ENCODE assay signal across 1 fruit fly cellular context in the genomic region with DNA sequence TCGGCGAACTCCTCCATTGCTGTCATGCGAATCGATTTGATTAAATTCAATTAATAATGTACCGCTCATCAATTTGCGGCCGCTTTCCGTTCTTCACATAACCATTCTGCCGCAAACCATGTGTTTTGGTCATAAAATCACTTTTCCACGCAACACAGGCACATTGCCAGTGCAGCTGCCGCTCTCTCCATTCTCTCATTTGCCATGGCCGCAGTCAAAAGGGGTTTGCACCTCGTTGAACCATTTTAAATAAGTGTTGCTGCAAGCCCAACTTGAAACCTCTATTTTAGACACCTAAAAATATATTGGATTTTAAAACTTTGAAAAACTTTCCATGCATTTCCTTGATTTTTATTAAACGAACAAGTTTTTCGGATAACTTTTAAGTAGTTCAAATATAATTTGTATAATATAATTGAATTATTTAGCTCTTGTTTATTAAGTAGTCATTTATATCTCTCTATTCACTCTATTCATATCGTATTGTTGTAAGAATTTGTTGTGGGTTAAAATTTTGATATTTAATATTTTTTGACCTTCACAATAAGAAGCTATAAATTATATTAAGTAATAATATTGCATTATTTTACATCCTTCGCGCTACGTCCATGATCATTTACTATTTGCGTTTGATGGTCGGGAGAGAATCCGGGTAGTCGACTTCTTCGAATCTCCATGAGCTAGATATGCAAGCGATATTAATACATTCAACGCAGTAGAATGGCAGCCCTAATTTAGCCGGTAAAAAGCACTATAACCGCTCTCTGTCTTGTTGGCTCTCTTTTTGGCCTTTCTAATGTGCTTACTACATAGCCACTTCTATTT.
A peak's percentile ranks its signal among the peaks of the same experiment; 100 is the strongest.
TF ChIP-seq lines count a peak whose summit lies in the region.

Gene CG5535 (minus strand): TSS at position 140 of the 825 bp plus-strand sequence.

TF ChIP-seq in whole organism, embryonic, 481 proteins besides CTCF, POLR2A, EP300 and RAD21 (continued from another document and continues in another):
- TF ChIP-seq Jarid2 (GFP tag; optimal IDR thresholded peaks at IDR 0.05; lab: Kevin White, UChicago) (peak; percentile 35), vnd (GFP tag; IDR thresholded peaks at IDR 0.05; lab: Robert Waterston, UW; ENCODE audit: partially characterized antibody) (no peak), CG6272 (GFP tag; IDR thresholded peaks at IDR 0.05; lab: Robert Waterston, UW) (peak; percentile 55), vfl (GFP tag; optimal IDR thresholded peaks at IDR 0.05; lab: Kevin White, UChicago) (no peak), Trl (optimal IDR thresholded peaks at IDR 0.05; lab: Kevin White, UChicago) (peak; percentile 42 to 60), Trl (GFP tag; optimal IDR thresholded peaks at IDR 0.05; lab: Kevin White, UChicago) (peak; percentile 69), tup (GFP tag; optimal IDR thresholded peaks at IDR 0.05; lab: Kevin White, UChicago) (no peak), CrebB (tag; optimal IDR thresholded peaks at IDR 0.05; lab: Kevin White, UChicago) (no peak), Mrtf (GFP tag; IDR thresholded peaks at IDR 0.05; lab: Robert Waterston, UW) (peak; percentile 55; the same call in 2 of the 3 replicates), CG10543 (GFP tag; optimal IDR thresholded peaks at IDR 0.05; lab: Kevin White, UChicago) (peak; percentile 60), CG4820 (GFP tag; optimal IDR thresholded peaks at IDR 0.05; lab: Kevin White, UChicago) (peak; percentile 42), CG17186 (GFP tag; optimal IDR thresholded peaks at IDR 0.05; lab: Kevin White, UChicago) (no peak), disco-r (GFP tag; optimal IDR thresholded peaks at IDR 0.05; lab: Kevin White, UChicago) (no peak), ro (GFP tag; IDR thresholded peaks at IDR 0.05; lab: Robert Waterston, UW) (no peak; the same call in 1 of the 2 replicates), aop (GFP tag; IDR thresholded peaks at IDR 0.05; lab: Robert Waterston, UW) (peak; percentile 68; the same call in 1 of the 2 replicates), pzg (GFP tag; optimal IDR thresholded peaks at IDR 0.05; lab: Kevin White, UChicago) (no peak), Ssrp (tag; optimal IDR thresholded peaks at IDR 0.05; lab: Kevin White, UChicago) (peak; percentile 87), Ravus (GFP tag; IDR thresholded peaks at IDR 0.05; lab: Robert Waterston, UW) (peak; percentile 8; the same call in 1 of the 2 replicates), pnt (GFP tag; optimal IDR thresholded peaks at IDR 0.05; lab: Kevin White, UChicago) (peak; percentile 42), CG17612 (GFP tag; IDR thresholded peaks at IDR 0.05; lab: Robert Waterston, UW) (peak; percentile 22; the same call in 1 of the 2 replicates), CHES-1-like (GFP tag; optimal IDR thresholded peaks at IDR 0.05; lab: Kevin White, UChicago) (no peak), Eip74EF (GFP tag; optimal IDR thresholded peaks at IDR 0.05; lab: Kevin White, UChicago) (peak in 1 of 2 experiments; percentile 82), CG7987 (GFP tag; optimal IDR thresholded peaks at IDR 0.05; lab: Kevin White, UChicago) (peak; percentile 50), org-1 (GFP tag; optimal IDR thresholded peaks at IDR 0.05; lab: Kevin White, UChicago) (peak; percentile 82), Lim3 (GFP tag; IDR thresholded peaks at IDR 0.05; lab: Robert Waterston, UW) (no peak), wek (GFP tag; optimal IDR thresholded peaks at IDR 0.05; lab: Kevin White, UChicago) (no peak), CG18764 (GFP tag; optimal IDR thresholded peaks at IDR 0.05; lab: Kevin White, UChicago) (peak; percentile 29), Sin3A (optimal IDR thresholded peaks at IDR 0.05; lab: Kevin White, UChicago) (no peak), Abd-B (GFP tag; optimal IDR thresholded peaks at IDR 0.05; lab: Kevin White, UChicago) (peak; percentile 75), Dfd (GFP tag; optimal IDR thresholded peaks at IDR 0.05; lab: Kevin White, UChicago) (no peak), Atf3 (GFP tag; optimal IDR thresholded peaks at IDR 0.05; lab: Kevin White, UChicago) (peak; percentile 3), BEAF-32 (GFP tag; optimal IDR thresholded peaks at IDR 0.05; lab: Kevin White, UChicago) (no peak), CG13287 (GFP tag; IDR thresholded peaks at IDR 0.05; lab: Robert Waterston, UW; ENCODE audit: partially characterized antibody) (peak; percentile 10; the same call in 1 of the 2 replicates), CG9797 (GFP tag; optimal IDR thresholded peaks at IDR 0.05; lab: Kevin White, UChicago) (no peak), Ptx1 (GFP tag; IDR thresholded peaks at IDR 0.05; lab: Robert Waterston, UW) (peak; percentile 60), PHDP (tag; optimal IDR thresholded peaks at IDR 0.05; lab: Kevin White, UChicago) (peak; percentile 74), CG4730 (GFP tag; IDR thresholded peaks at IDR 0.05; lab: Robert Waterston, UW) (peak; percentile 44), maf-S (GFP tag; optimal IDR thresholded peaks at IDR 0.05; lab: Kevin White, UChicago) (peak; percentile 42), CG10366 (GFP tag; IDR thresholded peaks at IDR 0.05; lab: Robert Waterston, UW) (peak; percentile 69), CG3163 (GFP tag; optimal IDR thresholded peaks at IDR 0.05; lab: Kevin White, UChicago) (no peak), kay (GFP tag; optimal IDR thresholded peaks at IDR 0.05; lab: Kevin White, UChicago) (peak; percentile 37), CG6791 (GFP tag; IDR thresholded peaks at IDR 0.05; lab: Robert Waterston, UW; ENCODE audit: partially characterized antibody) (peak; percentile 52; the same call in 1 of the 3 replicates), CG30403 (GFP tag; optimal IDR thresholded peaks at IDR 0.05; lab: Kevin White, UChicago) (peak; percentile 92), ap (GFP tag; IDR thresholded peaks at IDR 0.05; lab: Robert Waterston, UW) (peak; percentile 39; the same call in 1 of the 2 replicates), CG12155 (GFP tag; optimal IDR thresholded peaks at IDR 0.05; lab: Kevin White, UChicago) (peak; percentile 61), crol (GFP tag; IDR thresholded peaks at IDR 0.05; lab: Robert Waterston, UW) (peak; percentile 46), jing (GFP tag; optimal IDR thresholded peaks at IDR 0.05; lab: Kevin White, UChicago) (no peak), Usf (GFP tag; optimal IDR thresholded peaks at IDR 0.05; lab: Kevin White, UChicago) (peak; percentile 80), Vsx1 (GFP tag; optimal IDR thresholded peaks at IDR 0.05; lab: Kevin White, UChicago) (peak; percentile 34), sd (tag; optimal IDR thresholded peaks at IDR 0.05; lab: Kevin White, UChicago) (peak; percentile 28), zfh1 (GFP tag; IDR thresholded peaks at IDR 0.05; lab: Robert Waterston, UW) (peak; percentile 76; the same call in 2 of the 3 replicates), onecut (GFP tag; IDR thresholded peaks at IDR 0.05; lab: Robert Waterston, UW) (peak; percentile 67), CkIIα-i1 (GFP tag; IDR thresholded peaks at IDR 0.05; lab: Robert Waterston, UW) (no peak), CG13894 (tag; optimal IDR thresholded peaks at IDR 0.05; lab: Kevin White, UChicago) (peak; percentile 40), Fer1 (GFP tag; optimal IDR thresholded peaks at IDR 0.05; lab: Kevin White, UChicago) (peak; percentile 48), Adf1 (GFP tag; IDR thresholded peaks at IDR 0.05; lab: Robert Waterston, UW) (no peak), hkb (optimal IDR thresholded peaks at IDR 0.05; lab: Kevin White, UChicago) (no peak), hkb (GFP tag; IDR thresholded peaks at IDR 0.05; lab: Robert Waterston, UW) (peak; percentile 47; the same call in 1 of the 2 replicates), Antp (GFP tag; optimal IDR thresholded peaks at IDR 0.05; lab: Kevin White, UChicago) (peak; percentile 73), D19B (GFP tag; optimal IDR thresholded peaks at IDR 0.05; lab: Kevin White, UChicago) (peak; percentile 49), lola (GFP tag; optimal IDR thresholded peaks at IDR 0.05; lab: Kevin White, UChicago) (peak in 1 of 3 experiments; percentile 92), nom (GFP tag; optimal IDR thresholded peaks at IDR 0.05; lab: Kevin White, UChicago) (peak; percentile 17), CG9817 (tag; optimal IDR thresholded peaks at IDR 0.05; lab: Kevin White, UChicago) (peak; percentile 49), zf30C (GFP tag; optimal IDR thresholded peaks at IDR 0.05; lab: Kevin White, UChicago) (no peak), sens (GFP tag; lab: Kevin White, UChicago) (peak; percentile 84), cato (GFP tag; optimal IDR thresholded peaks at IDR 0.05; lab: Kevin White, UChicago; ENCODE audit: borderline replicate concordance) (peak; percentile 69), lov (optimal IDR thresholded peaks at IDR 0.05; lab: Kevin White, UChicago) (no peak), lov (GFP tag; IDR thresholded peaks at IDR 0.05; lab: Robert Waterston, UW) (peak; percentile 82; the same call in 2 of the 3 replicates), dan (GFP tag; IDR thresholded peaks at IDR 0.05; lab: Robert Waterston, UW) (no peak), al (GFP tag; IDR thresholded peaks at IDR 0.05; lab: Robert Waterston, UW) (peak; percentile 40; the same call in 1 of the 2 replicates), D (optimal IDR thresholded peaks at IDR 0.05; lab: Kevin White, UChicago) (no peak), D (GFP tag; optimal IDR thresholded peaks at IDR 0.05; lab: Kevin White, UChicago) (peak; percentile 80), CG6254 (GFP tag; optimal IDR thresholded peaks at IDR 0.05; lab: Kevin White, UChicago) (peak; percentile 41), nerfin-1 (tag; optimal IDR thresholded peaks at IDR 0.05; lab: Kevin White, UChicago) (peak; percentile 83), CG8944 (GFP tag; optimal IDR thresholded peaks at IDR 0.05; lab: Kevin White, UChicago) (peak; percentile 47), mld (GFP tag; IDR thresholded peaks at IDR 0.05; lab: Robert Waterston, UW; ENCODE audit: partially characterized antibody) (no peak), CG13775 (GFP tag; optimal IDR thresholded peaks at IDR 0.05; lab: Kevin White, UChicago) (peak; percentile 91), CG7839 (tag; optimal IDR thresholded peaks at IDR 0.05; lab: Kevin White, UChicago) (peak; percentile 90), Ets97D (GFP tag; optimal IDR thresholded peaks at IDR 0.05; lab: Kevin White, UChicago) (no peak), Sox100B (GFP tag; optimal IDR thresholded peaks at IDR 0.05; lab: Kevin White, UChicago) (peak; percentile 94), Rx (GFP tag; IDR thresholded peaks at IDR 0.05; lab: Robert Waterston, UW) (peak; percentile 65), CG2712 (tag; optimal IDR thresholded peaks at IDR 0.05; lab: Kevin White, UChicago) (peak; percentile 86), CG10321 (GFP tag; IDR thresholded peaks at IDR 0.05; lab: Robert Waterston, UW) (no peak), bsh (GFP tag; optimal IDR thresholded peaks at IDR 0.05; lab: Kevin White, UChicago) (peak; percentile 68 to 81), CG4424 (GFP tag; optimal IDR thresholded peaks at IDR 0.05; lab: Kevin White, UChicago) (peak; percentile 86), Spps (tag; optimal IDR thresholded peaks at IDR 0.05; lab: Kevin White, UChicago) (peak; percentile 26), Oli (tag; optimal IDR thresholded peaks at IDR 0.05; lab: Kevin White, UChicago) (peak; percentile 89), stwl (tag; optimal IDR thresholded peaks at IDR 0.05; lab: Kevin White, UChicago) (peak; percentile 20), CG31388 (GFP tag; optimal IDR thresholded peaks at IDR 0.05; lab: Kevin White, UChicago) (no peak), CG17328 (GFP tag; IDR thresholded peaks at IDR 0.05; lab: Robert Waterston, UW) (peak; percentile 69), CG10654 (GFP tag; optimal IDR thresholded peaks at IDR 0.05; lab: Kevin White, UChicago) (peak; percentile 43), ara (GFP tag; IDR thresholded peaks at IDR 0.05; lab: Robert Waterston, UW) (peak; percentile 62), chinmo (GFP tag; IDR thresholded peaks at IDR 0.05; lab: Robert Waterston, UW; ENCODE audit: partially characterized antibody) (peak; percentile 63; the same call in 1 of the 4 replicates), CG11696 (GFP tag; IDR thresholded peaks at IDR 0.05; lab: Robert Waterston, UW) (0 out of 2 replicates have a peak, but pooled peaks have one; percentile 14), Scr (GFP tag; IDR thresholded peaks at IDR 0.05; lab: Robert Waterston, UW; ENCODE audit: partially characterized antibody) (no peak), CG16813 (GFP tag; IDR thresholded peaks at IDR 0.05; lab: Robert Waterston, UW; ENCODE audit: partially characterized antibody) (no peak), CG11247 (GFP tag; IDR thresholded peaks at IDR 0.05; lab: Robert Waterston, UW) (peak; percentile 24), dati (GFP tag; IDR thresholded peaks at IDR 0.05; lab: Robert Waterston, UW) (0 out of 2 replicates have a peak, but pooled peaks have one; percentile 20), wdn (GFP tag; IDR thresholded peaks at IDR 0.05; lab: Robert Waterston, UW) (peak; percentile 76), CG34376 (GFP tag; optimal IDR thresholded peaks at IDR 0.05; lab: Kevin White, UChicago) (peak; percentile 49), ems (GFP tag; optimal IDR thresholded peaks at IDR 0.05; lab: Kevin White, UChicago) (peak; percentile 11), Fer2 (tag; optimal IDR thresholded peaks at IDR 0.05; lab: Kevin White, UChicago) (peak; percentile 17), crp (GFP tag; optimal IDR thresholded peaks at IDR 0.05; lab: Kevin White, UChicago) (peak in 1 of 2 experiments; percentile 21), HmgZ (tag; optimal IDR thresholded peaks at IDR 0.05; lab: Kevin White, UChicago) (peak; percentile 44), insv (GFP tag; optimal IDR thresholded peaks at IDR 0.05; lab: Kevin White, UChicago) (peak in 1 of 2 experiments; percentile 47), CG2199 (GFP tag; IDR thresholded peaks at IDR 0.05; lab: Robert Waterston, UW) (peak; percentile 74), h (optimal IDR thresholded peaks at IDR 0.05; lab: Kevin White, UChicago) (no peak), CG10267 (tag; optimal IDR thresholded peaks at IDR 0.05; lab: Kevin White, UChicago) (peak; percentile 77), sisA (GFP tag; IDR thresholded peaks at IDR 0.05; lab: Robert Waterston, UW) (peak; percentile 47), eyg (GFP tag; optimal IDR thresholded peaks at IDR 0.05; lab: Kevin White, UChicago) (no peak), CG9932 (GFP tag; IDR thresholded peaks at IDR 0.05; lab: Robert Waterston, UW) (peak; percentile 64), Drgx (GFP tag; IDR thresholded peaks at IDR 0.05; lab: Robert Waterston, UW) (peak; percentile 59), gfzf (GFP tag; optimal IDR thresholded peaks at IDR 0.05; lab: Kevin White, UChicago) (no peak), danr (GFP tag; IDR thresholded peaks at IDR 0.05; lab: Robert Waterston, UW) (no peak), lab (GFP tag; optimal IDR thresholded peaks at IDR 0.05; lab: Kevin White, UChicago) (peak; percentile 80), tgo (GFP tag; IDR thresholded peaks at IDR 0.05; lab: Robert Waterston, UW) (peak; percentile 60; the same call in 2 of the 3 replicates), Mad (GFP tag; optimal IDR thresholded peaks at IDR 0.05; lab: Kevin White, UChicago) (peak; percentile 7), NC2α (GFP tag; optimal IDR thresholded peaks at IDR 0.05; lab: Kevin White, UChicago) (no peak)
